Worm (Caenorhabditis elegans) whole organism, L3 larva: Measurements from ENCODE around the gene Y47D3A.34.

Experiments
- elt-3 ChIP-seq, 3 experiments: fragments of 150-350 bp in 1 of 3; sonication (generic microtip) in 2 of 3; optimal IDR thresholded peaks; 2 replicates in 2 of 3; 4 replicates in 1 of 3; lab custom pipeline; 2014 to 2017; ENCODE audit warnings: missing biosample characterization in 3 of 3, missing genetic modification characterization in 3 of 3
- fkh-10 ChIP-seq: sonication (generic microtip); optimal IDR thresholded peaks from 2 replicates; lab custom pipeline; 2017; ENCODE audit warnings: missing biosample characterization, missing genetic modification reagents, missing genetic modification characterization
- jun-1 ChIP-seq: fragments of 150-350 bp; optimal IDR thresholded peaks from 2 replicates; lab custom pipeline; 2014; ENCODE audit warnings: missing biosample characterization, missing genetic modification reagents, missing genetic modification characterization
- nhr-12 ChIP-seq: fragments of 150-350 bp; optimal IDR thresholded peaks from 2 replicates; lab custom pipeline; 2014; ENCODE audit warnings: missing biosample characterization, missing genetic modification characterization
- snpc-4 ChIP-seq: fragments of 150-350 bp; optimal IDR thresholded peaks from 2 replicates; lab custom pipeline; 2014; ENCODE audit warnings: missing biosample characterization, missing genetic modification characterization
- unc-39 ChIP-seq: sonication (generic microtip); optimal IDR thresholded peaks from 4 replicates; lab custom pipeline; 2017; ENCODE audit warnings: missing biosample characterization, missing genetic modification characterization

- no peak for TF ChIP-seq unc-39
- TF ChIP-seq snpc-4 (tag; lab: Kevin White, UChicago) = no peak
- no peak for TF ChIP-seq fkh-10
- no peak for TF ChIP-seq jun-1 (tag; lab: Kevin White, UChicago)
- TF ChIP-seq elt-3 (tag; optimal IDR thresholded peaks at IDR 0.05; lab: Kevin White, UChicago) = no peak
- TF ChIP-seq nhr-12 (tag; lab: Kevin White, UChicago) = no peak
Measured at ce11 chrIII:11238309-11238708, 3.6 kb upstream of the Y47D3A.34 start.
